Worm (Caenorhabditis elegans) whole organism, L3 larva: ENCODE measurements around the gene rps-13.

ENCODE experiments used
- R02D3.7 ChIP-seq: fragments of 150-350 bp; optimal IDR thresholded peaks from 2 replicates; lab custom pipeline; 2014; ENCODE audit warnings: missing biosample characterization, missing genetic modification characterization
- ZK546.5 ChIP-seq: sonication (generic microtip); optimal IDR thresholded peaks from 2 replicates; lab custom pipeline; 2017; ENCODE audit warnings: missing biosample characterization, missing genetic modification characterization
- ama-1 ChIP-seq: fragments of 150-350 bp; optimal IDR thresholded peaks from 2 replicates; lab custom pipeline; 2018
- ceh-16 ChIP-seq: sonication (generic microtip); optimal IDR thresholded peaks from 2 replicates; lab custom pipeline; 2017; ENCODE audit warnings: missing biosample characterization, missing genetic modification characterization
- ceh-28 ChIP-seq: fragments of 150-350 bp; optimal IDR thresholded peaks from 2 replicates; lab custom pipeline; 2014; ENCODE audit warnings: missing biosample characterization, missing genetic modification reagents, missing genetic modification characterization
- ceh-82 ChIP-seq: fragments of 150-350 bp; optimal IDR thresholded peaks from 2 replicates; lab custom pipeline; 2014; ENCODE audit warnings: missing biosample characterization, missing genetic modification characterization
- ceh-9 ChIP-seq: sonication (generic microtip); optimal IDR thresholded peaks from 2 replicates; lab custom pipeline; 2018; ENCODE audit warnings: missing biosample characterization, missing genetic modification characterization
- daf-12 ChIP-seq: fragments of 150-350 bp; optimal IDR thresholded peaks from 2 replicates; lab custom pipeline; 2014; ENCODE audit warnings: missing biosample characterization, missing genetic modification reagents, missing genetic modification characterization
- egl-27 ChIP-seq: sonication (generic microtip); optimal IDR thresholded peaks from 4 replicates; lab custom pipeline; 2017; ENCODE audit warnings: missing biosample characterization, missing genetic modification reagents, missing genetic modification characterization
- egl-5 ChIP-seq: fragments of 150-350 bp; optimal IDR thresholded peaks from 2 replicates; lab custom pipeline; 2017; ENCODE audit warnings: missing biosample characterization, missing genetic modification reagents, missing genetic modification characterization, inconsistent platforms
- elt-1 ChIP-seq: fragments of 150-350 bp; optimal IDR thresholded peaks from 2 replicates; lab custom pipeline; 2014; ENCODE audit warnings: missing biosample characterization, missing genetic modification characterization
- elt-2 ChIP-seq: sonication (generic microtip); optimal IDR thresholded peaks from 2 replicates; lab custom pipeline; 2016; ENCODE audit warnings: missing genetic modification reagents, mild to moderate bottlenecking, missing genetic modification characterization, missing compliant biosample characterization
- elt-3 ChIP-seq, 3 experiments: fragments of 150-350 bp in 1 of 3; sonication (generic microtip) in 2 of 3; optimal IDR thresholded peaks; 2 replicates in 2 of 3; 4 replicates in 1 of 3; lab custom pipeline; 2014 to 2017; ENCODE audit warnings: missing biosample characterization in 3 of 3, missing genetic modification characterization in 3 of 3
- eor-1 ChIP-seq, 2 experiments: fragments of 150-350 bp; optimal IDR thresholded peaks; 2 replicates each; lab custom pipeline; 2014 to 2018; ENCODE audit warnings: missing biosample characterization in 2 of 2, missing genetic modification characterization in 2 of 2
- fkh-10 ChIP-seq: sonication (generic microtip); optimal IDR thresholded peaks from 2 replicates; lab custom pipeline; 2017; ENCODE audit warnings: missing biosample characterization, missing genetic modification reagents, missing genetic modification characterization
- fkh-2 ChIP-seq: fragments of 150-350 bp; optimal IDR thresholded peaks from 2 replicates; lab custom pipeline; 2014; ENCODE audit warnings: missing biosample characterization, missing genetic modification reagents, missing genetic modification characterization
- fos-1 ChIP-seq: fragments of 150-350 bp; optimal IDR thresholded peaks from 2 replicates; lab custom pipeline; 2014; ENCODE audit warnings: missing biosample characterization, missing genetic modification characterization
- hmg-11 ChIP-seq: sonication (generic microtip); optimal IDR thresholded peaks from 2 replicates; lab custom pipeline; 2016; ENCODE audit warnings: missing genetic modification characterization, missing compliant biosample characterization
- jun-1 ChIP-seq: fragments of 150-350 bp; optimal IDR thresholded peaks from 2 replicates; lab custom pipeline; 2014; ENCODE audit warnings: missing biosample characterization, missing genetic modification reagents, missing genetic modification characterization
- lin-39 ChIP-seq: fragments of 150-350 bp; optimal IDR thresholded peaks from 2 replicates; lab custom pipeline; 2018; ENCODE audit warnings: missing biosample characterization, missing genetic modification reagents, missing genetic modification characterization
- mdl-1 ChIP-seq: fragments of 150-350 bp; optimal IDR thresholded peaks from 2 replicates; lab custom pipeline; 2014; ENCODE audit warnings: missing biosample characterization, missing genetic modification characterization
- nfya-1 ChIP-seq: sonication (generic microtip); optimal IDR thresholded peaks from 2 replicates; lab custom pipeline; 2017; ENCODE audit warnings: missing genetic modification characterization, mild to moderate bottlenecking, missing compliant biosample characterization, antibody characterized with exemption, moderate library complexity; ENCODE audit not compliant: insufficient read depth
- nhr-11 ChIP-seq: fragments of 150-350 bp; optimal IDR thresholded peaks from 2 replicates; lab custom pipeline; 2014; ENCODE audit warnings: missing biosample characterization, missing genetic modification characterization
- nhr-23 ChIP-seq: fragments of 150-350 bp; optimal IDR thresholded peaks from 2 replicates; lab custom pipeline; 2014; ENCODE audit warnings: missing biosample characterization, missing genetic modification reagents, missing genetic modification characterization
- nhr-237 ChIP-seq: fragments of 150-350 bp; optimal IDR thresholded peaks from 2 replicates; lab custom pipeline; 2014; ENCODE audit warnings: missing biosample characterization, missing genetic modification characterization
- nhr-25 ChIP-seq: sonication (generic microtip); optimal IDR thresholded peaks from 2 replicates; lab custom pipeline; 2017; ENCODE audit warnings: missing biosample characterization, missing genetic modification characterization
- nhr-43 ChIP-seq: sonication (generic microtip); optimal IDR thresholded peaks from 2 replicates; lab custom pipeline; 2016; ENCODE audit warnings: mild to moderate bottlenecking, missing genetic modification characterization, missing compliant biosample characterization; ENCODE audit not compliant: poor library complexity, severe bottlenecking
- nhr-76 ChIP-seq: fragments of 150-350 bp; sonication (generic microtip); optimal IDR thresholded peaks from 5 replicates; lab custom pipeline; 2014; ENCODE audit warnings: missing biosample characterization, missing genetic modification characterization
- nhr-77 ChIP-seq: fragments of 150-350 bp; optimal IDR thresholded peaks from 2 replicates; lab custom pipeline; 2014; ENCODE audit warnings: missing biosample characterization, missing genetic modification characterization
- pha-4 ChIP-seq: fragments of 150-350 bp; optimal IDR thresholded peaks from 2 replicates; lab custom pipeline; 2014; ENCODE audit warnings: missing biosample characterization, missing genetic modification reagents, missing genetic modification characterization
- pqm-1 ChIP-seq: fragments of 150-350 bp; optimal IDR thresholded peaks from 2 replicates; lab custom pipeline; 2017; ENCODE audit warnings: missing biosample characterization, missing genetic modification characterization, inconsistent platforms
- skn-1 ChIP-seq: fragments of 150-350 bp; optimal IDR thresholded peaks from 2 replicates; lab custom pipeline; 2014; ENCODE audit warnings: missing biosample characterization, missing genetic modification characterization
- snpc-4 ChIP-seq: fragments of 150-350 bp; optimal IDR thresholded peaks from 2 replicates; lab custom pipeline; 2014; ENCODE audit warnings: missing biosample characterization, missing genetic modification characterization
- tbx-2 ChIP-seq: sonication (generic microtip); optimal IDR thresholded peaks from 2 replicates; lab custom pipeline; 2016; ENCODE audit warnings: mild to moderate bottlenecking, missing genetic modification characterization, missing compliant biosample characterization
- unc-39 ChIP-seq: sonication (generic microtip); optimal IDR thresholded peaks from 4 replicates; lab custom pipeline; 2017; ENCODE audit warnings: missing biosample characterization, missing genetic modification characterization
- unc-62 ChIP-seq: fragments of 150-350 bp; sonication (generic microtip); optimal IDR thresholded peaks from 4 replicates; lab custom pipeline; 2014; ENCODE audit warnings: missing biosample characterization, missing genetic modification reagents, missing genetic modification characterization
- zag-1 ChIP-seq: fragments of 150-350 bp; optimal IDR thresholded peaks from 2 replicates; lab custom pipeline; 2014; ENCODE audit warnings: missing biosample characterization, missing genetic modification characterization
- ztf-4 ChIP-seq: fragments of 150-350 bp; optimal IDR thresholded peaks from 2 replicates; lab custom pipeline; 2014; ENCODE audit warnings: missing biosample characterization, missing genetic modification characterization

The rps-13 gene

DNA sequence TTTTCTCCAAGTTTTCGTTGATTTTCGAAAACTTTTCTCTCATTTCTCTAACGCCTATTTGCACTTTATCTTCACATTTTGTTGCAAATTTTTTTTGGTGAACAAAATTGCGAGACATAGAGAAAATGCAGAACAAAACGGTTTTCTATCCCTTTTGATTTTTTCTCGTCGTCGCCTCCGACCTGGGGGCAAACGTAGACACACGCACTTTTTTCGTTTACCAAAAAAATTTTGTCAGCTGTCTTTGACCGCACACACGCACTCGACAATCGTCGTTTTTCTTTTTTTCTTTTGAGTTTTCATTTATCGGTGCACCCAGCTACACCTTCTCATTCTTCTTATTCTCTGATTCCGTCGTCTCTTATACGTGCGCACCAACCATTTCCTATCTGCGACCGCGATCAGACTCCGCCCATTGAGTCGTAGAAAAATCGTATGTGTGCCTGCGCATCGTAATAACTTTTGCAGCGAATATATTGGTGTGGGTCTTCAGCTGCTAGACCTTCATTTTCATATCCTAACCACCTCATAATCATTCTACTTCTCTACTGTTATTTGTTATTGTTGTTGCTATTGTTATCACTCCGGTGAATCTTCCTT lies 12.4 kb downstream of the rps-13 start:
- TF ChIP-seq eor-1 (tag; optimal IDR thresholded peaks at IDR 0.05; lab: Kevin White, UChicago) (no peak), ama-1 (peak; percentile 31), ceh-28 (tag; lab: Kevin White, UChicago) (no peak), fos-1 (tag; lab: Kevin White, UChicago) (peak; percentile 7), nhr-237 (no peak), nhr-43 (tag; lab: Kevin White, UChicago) (peak; percentile 71), pha-4 (tag; lab: Kevin White, UChicago) (peak; percentile 37), jun-1 (tag; lab: Kevin White, UChicago) (peak; percentile 40), nhr-25 (tag; lab: Kevin White, UChicago) (peak; percentile 51), elt-1 (peak; percentile 56), nhr-77 (no peak), nhr-11 (tag; lab: Kevin White, UChicago) (no peak), mdl-1 (tag; lab: Kevin White, UChicago) (no peak), nfya-1 (tag; lab: Kevin White, UChicago) (peak; percentile 33), nhr-23 (tag; lab: Kevin White, UChicago) (peak; percentile 56)

DNA sequence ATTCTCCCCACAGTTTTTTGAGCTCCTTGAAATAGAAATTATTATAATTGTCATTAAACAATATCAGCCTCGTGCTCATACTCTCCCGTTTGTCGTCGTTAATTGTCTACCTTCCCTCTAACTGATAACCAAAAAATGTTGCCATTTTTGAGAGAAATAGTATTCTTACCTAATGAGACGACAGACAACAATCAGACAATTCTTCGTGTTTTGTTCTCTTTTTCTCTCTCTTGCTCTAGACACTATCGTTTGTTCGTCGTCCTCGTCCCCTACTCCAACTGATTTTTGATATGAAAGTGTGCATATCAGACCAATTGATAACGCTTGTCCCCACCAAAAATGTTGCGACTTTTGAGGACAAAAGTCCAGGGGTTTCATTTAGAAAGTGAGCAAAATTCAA lies 13.2 kb downstream of the rps-13 start:
- TF ChIP-seq R02D3.7 (tag; lab: Kevin White, UChicago) (no peak), nhr-23 (tag; lab: Kevin White, UChicago) (no peak), nhr-237 (no peak), hmg-11 (tag; lab: Kevin White, UChicago) (no peak), ama-1 (no peak), elt-2 (tag; lab: Kevin White, UChicago) (peak; percentile 97), nfya-1 (tag; lab: Kevin White, UChicago) (no peak), elt-1 (no peak), jun-1 (tag; lab: Kevin White, UChicago) (peak; percentile 19), nhr-77 (no peak), ceh-16 (tag; lab: Kevin White, UChicago) (no peak), pha-4 (tag; lab: Kevin White, UChicago) (peak; percentile 59), zag-1 (tag; lab: Kevin White, UChicago) (no peak), unc-39 (no peak), lin-39 (tag; lab: Kevin White, UChicago) (no peak), egl-5 (tag; lab: Kevin White, UChicago) (no peak), fkh-10 (GFP tag; lab: Kevin White, UChicago) (no peak), ZK546.5 (tag; lab: Kevin White, UChicago) (no peak), snpc-4 (tag; lab: Kevin White, UChicago) (no peak), egl-27 (tag; lab: Kevin White, UChicago) (no peak), pqm-1 (peak; percentile 98), fos-1 (tag; lab: Kevin White, UChicago) (no peak), ceh-28 (tag; lab: Kevin White, UChicago) (no peak), eor-1 (tag; optimal IDR thresholded peaks at IDR 0.05; lab: Kevin White, UChicago) (no peak), tbx-2 (tag; lab: Kevin White, UChicago) (no peak), daf-12 (no peak), ceh-82 (tag; lab: Kevin White, UChicago) (no peak), ceh-9 (no peak), nhr-76 (tag; lab: Kevin White, UChicago) (no peak), skn-1 (tag; lab: Kevin White, UChicago) (peak; percentile 21), fkh-2 (tag; lab: Kevin White, UChicago) (no peak), nhr-43 (tag; lab: Kevin White, UChicago) (no peak), mdl-1 (tag; lab: Kevin White, UChicago) (no peak), ztf-4 (tag; lab: Kevin White, UChicago) (no peak), unc-62 (GFP tag; lab: Kevin White, UChicago) (no peak), elt-3 (tag; optimal IDR thresholded peaks at IDR 0.05; lab: Kevin White, UChicago) (no peak)

DNA sequence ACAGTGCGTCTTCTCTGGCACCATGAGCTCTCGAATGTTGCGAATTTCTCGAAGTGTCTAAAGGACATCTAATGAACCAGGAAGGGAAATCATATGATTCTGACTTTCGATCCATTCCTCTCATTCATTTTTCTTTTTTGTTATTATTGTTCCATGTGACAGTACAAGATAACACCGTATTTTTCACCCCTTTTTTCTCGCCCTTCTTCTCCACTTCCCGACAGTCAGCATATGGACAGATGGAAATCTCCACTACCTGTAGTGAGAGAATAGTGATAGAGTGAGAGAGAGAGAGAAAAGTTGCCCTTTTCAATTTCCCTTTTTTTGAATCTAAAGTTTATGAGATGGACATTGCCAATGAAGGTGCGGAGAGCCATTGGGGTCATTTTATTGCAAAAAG lies 14.0 kb downstream of the rps-13 start:
- TF ChIP-seq nhr-43 (tag; lab: Kevin White, UChicago) (peak; percentile 29), ama-1 (no peak), elt-2 (tag; lab: Kevin White, UChicago) (peak; percentile 61), pqm-1 (no peak), egl-5 (tag; lab: Kevin White, UChicago) (no peak), nhr-23 (tag; lab: Kevin White, UChicago) (peak; percentile 52), hmg-11 (tag; lab: Kevin White, UChicago) (no peak), ztf-4 (tag; lab: Kevin White, UChicago) (no peak), eor-1 (tag; optimal IDR thresholded peaks at IDR 0.05; lab: Kevin White, UChicago) (no peak), elt-1 (peak; percentile 24)
